Worm (Caenorhabditis elegans) whole organism, young adult: ENCODE measurements around the gene ztf-8.
A peak's percentile ranks its signal among the peaks of the same experiment; 100 is the strongest.

Experiments
- B0035.1 ChIP-seq: sonication (generic microtip); optimal IDR thresholded peaks from 2 replicates; lab custom pipeline; 2016; ENCODE audit warnings: missing genetic modification characterization, mild to moderate bottlenecking, missing compliant biosample characterization, missing genotype, missing genetic modification reagents
- B0336.3 ChIP-seq: fragments of 200-800 bp; sonication (Bioruptor generic); IDR thresholded peaks from 2 replicates; pipeline ENCODE4 v1.3.6; 2022; ENCODE audit warnings: missing genetic modification characterization, missing compliant biosample characterization
- D2030.7 ChIP-seq: fragments of 200-800 bp; sonication (Bioruptor generic); IDR thresholded peaks from 2 replicates; pipeline ENCODE4 v1.3.6; 2022; ENCODE audit warnings: missing genetic modification reagents, missing genetic modification characterization, missing compliant biosample characterization
- K11D2.4 ChIP-seq: fragments of 200-800 bp; sonication (Bioruptor generic); IDR thresholded peaks from 2 replicates; pipeline ENCODE4 v1.3.6; 2022; ENCODE audit warnings: missing genetic modification reagents, missing genetic modification characterization, missing compliant biosample characterization
- Y53F4B.3 ChIP-seq: fragments of 200-800 bp; sonication (Bioruptor generic); IDR thresholded peaks from 2 replicates; pipeline ENCODE4 v1.3.6; 2022; ENCODE audit warnings: missing genetic modification reagents, missing genetic modification characterization, missing compliant biosample characterization
- ama-1 ChIP-seq, 3 experiments: fragments of 150-350 bp in 1 of 3; sonication (generic microtip) in 2 of 3; optimal IDR thresholded peaks; 2 replicates each; lab custom pipeline; 2014 to 2018; ENCODE audit warnings: missing biosample characterization in 2 of 3, missing genetic modification characterization in 2 of 3, missing genetic modification reagents in 2 of 3
- attf-3 ChIP-seq: fragments of 200-800 bp; sonication (Bioruptor generic); conservative IDR thresholded peaks from 2 replicates; pipeline ENCODE4 v1.3.6; 2022; ENCODE audit warnings: missing genetic modification reagents, missing genetic modification characterization, missing compliant biosample characterization
- attf-5 ChIP-seq: fragments of 200-800 bp; sonication (Bioruptor generic); optimal IDR thresholded peaks from 2 replicates; lab custom pipeline; 2018; ENCODE audit warnings: mild to moderate bottlenecking, missing genetic modification characterization, missing compliant biosample characterization
- bed-1 ChIP-seq: fragments of 200-800 bp; sonication (Bioruptor generic); IDR thresholded peaks from 2 replicates; pipeline ENCODE4 v1.3.6; 2022; ENCODE audit warnings: missing genetic modification reagents, missing genetic modification characterization, missing compliant biosample characterization
- cebp-1 ChIP-seq, 2 experiments: fragments of 200-800 bp in 1 of 2; sonication (Bioruptor generic) in 1 of 2; sonication (generic microtip) in 1 of 2; IDR thresholded peaks in 1 of 2; optimal IDR thresholded peaks in 1 of 2; 2 replicates each; pipeline versions ENCODE4 v1.3.6 to Lab custom; 2017 to 2022; ENCODE audit warnings: missing compliant biosample characterization in 2 of 2, missing genetic modification characterization in 2 of 2, mild to moderate bottlenecking in 1 of 2, missing genetic modification reagents in 1 of 2, moderate library complexity in 1 of 2
- ceh-40 ChIP-seq: fragments of 200-800 bp; sonication (Bioruptor generic); IDR thresholded peaks from 2 replicates; pipeline ENCODE4 v1.3.6; 2022; ENCODE audit warnings: missing genetic modification characterization, missing compliant biosample characterization
- gei-17 ChIP-seq: fragments of 200-800 bp; sonication (Bioruptor generic); optimal IDR thresholded peaks from 2 replicates; lab custom pipeline; 2018; ENCODE audit warnings: mild to moderate bottlenecking, missing genetic modification characterization, missing compliant biosample characterization
- hlh-12 ChIP-seq: sonication (generic microtip); optimal IDR thresholded peaks from 2 replicates; lab custom pipeline; 2016; ENCODE audit warnings: missing genetic modification characterization, missing compliant biosample characterization
- hsf-1 ChIP-seq: fragments of 200-800 bp; sonication (Bioruptor generic); IDR thresholded peaks from 2 replicates; pipeline ENCODE4 v1.3.6; 2022; ENCODE audit warnings: missing genetic modification reagents, missing genetic modification characterization, missing compliant biosample characterization
- madf-6 ChIP-seq: fragments of 200-800 bp; sonication (Bioruptor generic); IDR thresholded peaks from 2 replicates; pipeline ENCODE4 v1.3.6; 2022; ENCODE audit warnings: missing genetic modification reagents, missing genetic modification characterization, missing compliant biosample characterization
- mcd-1 ChIP-seq: fragments of 200-800 bp; sonication (Bioruptor generic); IDR thresholded peaks from 2 replicates; pipeline ENCODE4 v1.3.6; 2022; ENCODE audit warnings: missing genetic modification reagents, missing genetic modification characterization, missing compliant biosample characterization
- nhr-80 ChIP-seq: sonication (generic microtip); optimal IDR thresholded peaks from 2 replicates; lab custom pipeline; 2016; ENCODE audit warnings: missing genetic modification characterization, missing compliant biosample characterization
- nhr-90 ChIP-seq: sonication (generic microtip); optimal IDR thresholded peaks from 2 replicates; lab custom pipeline; 2016; ENCODE audit warnings: missing genotype, mild to moderate bottlenecking, missing genetic modification characterization, missing compliant biosample characterization
- snpc-1.3 ChIP-seq: sonication (generic microtip); optimal IDR thresholded peaks from 2 replicates; lab custom pipeline; 2017; ENCODE audit warnings: missing genetic modification characterization, mild to moderate bottlenecking, missing compliant biosample characterization, antibody characterized with exemption, moderate library complexity, missing genotype, missing genetic modification reagents; ENCODE audit not compliant: insufficient read depth
- tlf-1 ChIP-seq: fragments of 200-800 bp; sonication (Bioruptor generic); optimal IDR thresholded peaks from 2 replicates; lab custom pipeline; 2018; ENCODE audit warnings: mild to moderate bottlenecking, missing genetic modification characterization, missing compliant biosample characterization
- ztf-26 ChIP-seq: sonication (generic microtip); optimal IDR thresholded peaks from 2 replicates; lab custom pipeline; 2017; ENCODE audit warnings: missing genetic modification characterization, missing compliant biosample characterization
- ztf-28 ChIP-seq: fragments of 200-800 bp; sonication (Bioruptor generic); IDR thresholded peaks from 2 replicates; pipeline ENCODE4 v1.3.6; 2022; ENCODE audit warnings: missing genetic modification reagents, missing genetic modification characterization, missing compliant biosample characterization

ztf-8 gene

ce11 chrIII:5225321-5225720, 48.0 kb downstream of the ztf-8 start, which contains the start of gene nex-1 (continued):
- peak; percentile 13 for TF ChIP-seq snpc-1.3 (tag; lab: Kevin White, UChicago)

- TF ChIP-seq B0336.3 (GFP tag; lab: Robert Waterston, UW), result no peak
- peak; percentile 78 for TF ChIP-seq cebp-1 (GFP tag; IDR thresholded peaks at IDR 0.05; lab: Robert Waterston, UW)
- peak; percentile 88 for TF ChIP-seq cebp-1 (tag; optimal IDR thresholded peaks at IDR 0.05; lab: Kevin White, UChicago)
- TF ChIP-seq attf-5 (GFP tag; lab: Kevin White, UChicago), result peak; percentile 29
- TF ChIP-seq nhr-80 (tag; lab: Kevin White, UChicago), result peak; percentile 66
Observed at ce11 chrIII:5224908-5225307, 48.4 kb downstream of the ztf-8 start.

- TF ChIP-seq tlf-1 (GFP tag; lab: Kevin White, UChicago) (no peak), K11D2.4 (GFP tag; lab: Robert Waterston, UW) (no peak), ztf-26 (tag; lab: Kevin White, UChicago) (no peak), mcd-1 (GFP tag; lab: Robert Waterston, UW) (no peak), B0035.1 (tag; lab: Kevin White, UChicago) (no peak), madf-6 (GFP tag; lab: Robert Waterston, UW) (no peak), ama-1 (optimal IDR thresholded peaks at IDR 0.05; lab: Kevin White, UChicago) (no peak), ama-1 (GFP tag; optimal IDR thresholded peaks at IDR 0.05; lab: Kevin White, UChicago) (no peak), D2030.7 (GFP tag; lab: Robert Waterston, UW) (no peak), nhr-90 (tag; lab: Kevin White, UChicago) (no peak), cebp-1 (GFP tag; IDR thresholded peaks at IDR 0.05; lab: Robert Waterston, UW) (no peak), cebp-1 (tag; optimal IDR thresholded peaks at IDR 0.05; lab: Kevin White, UChicago) (no peak), hsf-1 (GFP tag; lab: Robert Waterston, UW) (no peak), ceh-40 (GFP tag; lab: Robert Waterston, UW) (no peak), bed-1 (GFP tag; lab: Robert Waterston, UW) (no peak), ztf-28 (no peak), Y53F4B.3 (no peak)
Observed at ce11 chrIII:5222777-5223176, 50.5 kb downstream of the ztf-8 start.

ce11 chrIII:5221820-5222219, 51.5 kb downstream of the ztf-8 start:
- TF ChIP-seq attf-3 (GFP tag; lab: Robert Waterston, UW) (no peak), hlh-12 (tag; lab: Kevin White, UChicago) (no peak), gei-17 (GFP tag; lab: Kevin White, UChicago) (no peak)
- TF ChIP-seq, all 124 proteins: peak for 0
